Fruit fly (Drosophila melanogaster) whole organism, larva: ENCODE measurements around the gene cpo.

Experiments
- noc ChIP-seq: fragments of 200-800 bp; sonication (Bioruptor generic); optimal IDR thresholded peaks from 3 replicates; lab custom pipeline; 2019; ENCODE audit warnings: missing biosample characterization, mild to moderate bottlenecking, missing genetic modification characterization, moderate library complexity

cpo gene

dm6 chr3R:17919108-17919882 lies at the start of gene cpo:
Gene cpo, plus strand, starts transcription at chr3R:17919832.
- no peak for TF ChIP-seq noc (tag; lab: Kevin White, UChicago)

dm6 chr3R:17881074-17881473 lies 38.6 kb upstream of the cpo start:
- no peak for TF ChIP-seq noc (tag; lab: Kevin White, UChicago)

dm6 chr3R:17891025-17891424 lies 28.6 kb upstream of the cpo start:
- no peak for TF ChIP-seq noc (tag; lab: Kevin White, UChicago)

DNA sequence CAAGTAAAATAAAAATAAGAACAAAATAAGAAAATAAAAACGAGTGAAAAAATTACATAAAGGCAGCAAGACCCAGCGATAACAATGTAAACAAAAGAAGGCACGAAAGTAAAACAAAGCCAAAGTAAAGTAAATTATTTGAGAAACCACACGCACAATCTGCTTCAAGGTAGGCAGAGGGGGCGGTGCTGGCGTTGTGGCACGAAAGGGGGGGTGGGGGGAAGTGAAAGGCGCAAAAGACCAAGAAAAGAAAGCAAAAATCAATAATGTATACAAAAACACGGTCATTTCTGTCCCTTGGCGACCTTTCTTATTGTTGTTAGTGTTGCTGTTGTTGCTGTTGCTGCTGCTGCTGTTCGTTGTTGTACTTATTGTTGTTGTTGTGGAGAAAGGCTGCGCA lies 22.4 kb upstream of the cpo start:
- TF ChIP-seq noc (tag; lab: Kevin White, UChicago), result no peak

DNA sequence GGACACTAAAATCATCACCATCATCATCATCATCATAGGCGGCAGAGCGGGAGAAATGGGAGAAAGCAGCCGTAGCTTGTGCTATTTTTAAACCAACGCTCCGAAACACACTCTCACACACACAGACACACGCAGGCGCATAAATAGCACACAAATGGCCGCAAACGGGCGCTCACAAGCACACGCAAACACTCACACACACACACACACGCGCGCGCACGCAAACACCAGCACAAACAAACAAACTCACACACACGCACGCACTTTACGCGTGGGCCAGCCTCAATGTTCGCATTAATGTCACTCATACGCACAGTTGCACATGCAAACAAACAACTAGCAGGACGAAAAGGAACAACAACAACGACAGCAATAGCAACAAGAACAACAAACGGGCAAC lies 21.8 kb upstream of the cpo start:
- no peak for TF ChIP-seq noc (tag; lab: Kevin White, UChicago)

DNA sequence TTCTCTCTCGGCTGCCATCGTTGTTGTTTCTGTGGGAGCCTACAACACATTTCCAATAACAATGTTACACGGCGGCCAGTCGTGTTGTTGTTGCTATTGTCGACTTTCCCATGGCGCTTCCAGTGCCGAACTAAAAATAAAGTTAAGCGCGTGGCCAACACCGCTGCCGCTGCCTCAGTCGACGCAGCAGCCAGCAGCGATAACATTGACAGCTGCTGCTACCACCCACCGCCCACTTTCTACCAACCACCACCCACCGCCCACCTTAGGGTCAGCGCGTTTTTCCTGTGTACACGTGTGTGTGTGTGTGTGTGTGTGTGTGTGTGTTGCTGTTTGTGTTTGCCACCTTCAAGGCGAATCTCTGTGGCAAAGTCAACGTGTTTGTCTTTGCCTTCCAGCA lies 18.6 kb upstream of the cpo start:
- TF ChIP-seq noc (tag; lab: Kevin White, UChicago), result no peak

dm6 chr3R:17902233-17902632 lies 17.4 kb upstream of the cpo start:
- no peak for TF ChIP-seq noc (tag; lab: Kevin White, UChicago)

- no peak for TF ChIP-seq noc (tag; lab: Kevin White, UChicago)
Observed at dm6 chr3R:17905148-17905547, 14.5 kb upstream of the cpo start.

dm6 chr3R:17906145-17906544 lies 13.5 kb upstream of the cpo start, which contains the start of gene CG12347:
Gene CG12347, plus strand, starts transcription at chr3R:17906445.
- no peak for TF ChIP-seq noc (tag; lab: Kevin White, UChicago)

DNA sequence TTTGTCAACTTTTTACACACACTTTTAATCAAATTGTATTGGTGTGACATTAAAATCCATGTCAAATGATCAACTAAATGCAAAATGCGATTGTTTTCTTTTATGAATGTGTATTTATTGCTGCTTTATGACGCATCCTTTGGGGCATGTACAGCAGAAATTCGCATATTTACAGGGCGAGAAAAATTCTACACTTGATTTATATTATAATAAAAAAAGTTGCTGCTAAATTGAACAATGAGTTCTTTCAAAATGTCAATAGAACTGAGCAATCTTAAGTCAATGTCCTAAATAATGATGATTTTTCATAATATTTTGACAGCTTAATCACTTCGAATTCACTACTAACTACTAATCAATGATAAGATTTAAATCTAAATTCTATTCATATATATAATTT lies 8.6 kb upstream of the cpo start, which contains the start of gene CG43445:
TSS of gene CG43445 (plus strand) at position 301 of the 400 bp plus-strand sequence.
- TF ChIP-seq noc (tag; lab: Kevin White, UChicago), result no peak

DNA sequence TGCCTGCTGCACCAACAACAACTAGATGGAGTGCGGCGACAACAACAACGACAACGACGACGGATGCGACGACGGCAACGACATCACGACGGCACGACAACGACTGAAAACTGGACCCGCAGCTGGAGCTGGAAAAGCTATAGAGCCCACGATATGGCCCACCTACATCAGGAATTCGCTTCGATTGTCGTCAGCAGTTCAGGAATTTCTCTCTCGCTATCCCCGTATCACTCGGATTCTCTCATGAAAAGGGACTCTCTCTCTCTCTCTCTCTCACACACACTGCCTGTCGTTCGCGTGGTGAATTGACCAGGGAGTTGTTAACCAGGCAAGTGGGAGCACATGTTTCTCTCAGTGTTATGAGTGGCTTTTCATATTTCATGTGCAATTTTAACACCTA lies 3.2 kb upstream of the cpo start, which contains the start of gene Rim:
TSS of gene Rim (minus strand) at position 101 of the 400 bp plus-strand sequence.
- no peak for TF ChIP-seq noc (tag; lab: Kevin White, UChicago)

dm6 chr3R:17917871-17918499 lies 1.6 kb upstream of the cpo start:
- no peak for TF ChIP-seq noc (tag; lab: Kevin White, UChicago)

DNA sequence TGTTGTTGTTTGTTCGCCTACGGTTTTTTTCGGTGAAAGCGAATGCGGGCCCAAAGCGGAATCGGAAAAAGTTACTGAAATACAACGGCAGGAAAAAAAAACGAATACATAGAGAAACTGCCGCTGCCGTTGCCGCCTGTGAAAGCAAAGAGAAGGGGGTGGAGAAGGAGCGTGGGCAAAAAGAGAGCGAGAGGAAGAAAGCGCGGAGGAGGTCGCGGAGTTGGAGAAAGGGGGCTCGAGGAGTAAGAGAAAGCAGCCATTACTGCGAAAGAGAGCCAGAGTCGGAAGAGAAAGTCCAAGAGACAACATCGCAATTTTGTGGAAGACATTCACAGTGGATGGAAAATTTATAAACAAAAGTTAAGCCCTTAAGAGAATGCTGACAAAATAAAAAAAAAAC lies 633 bp downstream of the cpo start:
- TF ChIP-seq noc (tag; lab: Kevin White, UChicago), result no peak

DNA sequence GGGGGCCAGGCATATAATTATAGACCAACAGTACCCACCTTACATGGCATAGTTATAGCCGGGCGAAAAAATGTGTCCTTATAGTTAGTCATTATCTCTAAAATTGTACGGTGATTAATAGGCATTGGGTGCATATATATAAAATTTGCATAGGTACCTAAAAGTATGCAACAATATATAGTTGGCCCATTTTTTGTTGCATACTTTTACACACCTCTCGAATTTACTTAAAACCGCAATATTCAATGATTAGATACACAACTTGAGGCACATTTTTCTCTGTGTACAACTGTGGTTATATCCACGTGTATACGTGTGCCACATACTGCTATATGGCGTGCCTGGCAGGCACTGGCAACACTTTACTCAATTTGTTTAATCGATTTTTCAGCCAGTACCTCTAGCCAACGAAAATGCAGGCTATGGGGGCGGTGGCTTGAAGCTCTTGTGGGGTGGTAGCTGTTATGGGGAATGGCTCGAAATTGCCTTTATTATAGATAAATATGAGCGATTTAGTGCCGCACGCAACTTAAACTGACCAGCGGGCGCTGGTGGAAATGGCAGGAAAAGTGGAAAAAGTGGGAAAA lies 13.1 kb downstream of the cpo start:
- no peak for TF ChIP-seq noc (tag; lab: Kevin White, UChicago)

dm6 chr3R:17934752-17935151 lies 15.1 kb downstream of the cpo start:
- TF ChIP-seq noc (tag; lab: Kevin White, UChicago), result no peak

- TF ChIP-seq noc (tag; lab: Kevin White, UChicago), result no peak
Observed at dm6 chr3R:17938713-17939112, 19.1 kb downstream of the cpo start.
